Worm (Caenorhabditis elegans) whole organism, L4 larva: ENCODE measurements around the gene ins-9.

ENCODE experiments used
- F37D6.2 ChIP-seq: sonication (generic microtip); optimal IDR thresholded peaks from 2 replicates; lab custom pipeline; 2016; ENCODE audit warnings: mild to moderate bottlenecking, missing genetic modification characterization, missing compliant biosample characterization
- daf-12 ChIP-seq: fragments of 150-350 bp; optimal IDR thresholded peaks from 2 replicates; lab custom pipeline; 2014; ENCODE audit warnings: missing biosample characterization, missing genetic modification reagents, missing genetic modification characterization
- egl-27 ChIP-seq: sonication (generic microtip); optimal IDR thresholded peaks from 3 replicates; lab custom pipeline; 2017; ENCODE audit warnings: missing biosample characterization, missing genetic modification reagents, missing genetic modification characterization
- lin-39 ChIP-seq: fragments of 150-350 bp; optimal IDR thresholded peaks from 2 replicates; lab custom pipeline; 2014; ENCODE audit warnings: missing biosample characterization, missing genetic modification reagents, missing genetic modification characterization
- madf-5 ChIP-seq, 2 experiments: fragments of 200-800 bp; sonication (Bioruptor generic); IDR thresholded peaks; 2 replicates each; pipeline ENCODE4 v1.3.6; 2022; ENCODE audit warnings: missing compliant biosample characterization in 2 of 2, missing genetic modification characterization in 2 of 2
- mdl-1 ChIP-seq, 2 experiments: fragments of 150-350 bp in 1 of 2; sonication (generic microtip) in 1 of 2; optimal IDR thresholded peaks; 2 replicates each; lab custom pipeline; 2014 to 2017; ENCODE audit warnings: missing biosample characterization in 2 of 2, missing genetic modification characterization in 2 of 2
- nhr-28 ChIP-seq: fragments of 150-350 bp; optimal IDR thresholded peaks from 2 replicates; lab custom pipeline; 2014; ENCODE audit warnings: missing biosample characterization, missing genetic modification characterization
- nhr-77 ChIP-seq: fragments of 150-350 bp; optimal IDR thresholded peaks from 2 replicates; lab custom pipeline; 2014; ENCODE audit warnings: missing biosample characterization, missing genetic modification characterization

ce11 chrX:8891393-8891953 is 25.0 kb upstream of the ins-9 start:
- TF ChIP-seq egl-27 (tag; lab: Kevin White, UChicago): no peak
- no peak for TF ChIP-seq daf-12
- TF ChIP-seq mdl-1 (tag; optimal IDR thresholded peaks at IDR 0.05; lab: Kevin White, UChicago): no peak
- TF ChIP-seq madf-5 (GFP tag; IDR thresholded peaks at IDR 0.05; lab: Robert Waterston, UW): no peak
- TF ChIP-seq nhr-77: no peak
- TF ChIP-seq lin-39: no peak
- peak; percentile 28 for TF ChIP-seq nhr-28 (tag; lab: Kevin White, UChicago)
- no peak for TF ChIP-seq F37D6.2 (tag; lab: Kevin White, UChicago)
